Fruit fly (Drosophila melanogaster): ENCODE data around the gene yata.

Gene yata

DNA sequence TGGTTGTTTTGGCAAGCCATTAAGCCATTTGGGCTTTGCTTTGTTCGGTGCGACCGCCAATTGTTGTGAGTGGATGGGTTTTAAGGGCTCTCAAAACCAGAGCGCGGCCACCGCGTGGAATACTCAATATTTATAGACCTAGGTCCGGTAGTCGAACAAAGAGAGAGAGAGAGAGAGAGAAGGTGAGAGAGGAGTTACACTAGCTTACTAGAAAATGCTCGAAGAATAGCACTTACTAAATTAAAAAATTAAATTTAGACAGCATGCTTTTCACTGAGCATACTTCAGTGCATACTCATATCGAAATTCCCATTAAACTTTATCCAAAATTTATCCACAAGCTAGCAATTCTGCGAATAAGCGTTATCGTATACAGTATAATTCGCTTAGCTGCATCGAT is 11.0 kb downstream of the yata start:
- TF ChIP-seq CG17801 (GFP tag; optimal IDR thresholded peaks at IDR 0.05; ENCODE audit: partially characterized antibody), result no peak

DNA sequence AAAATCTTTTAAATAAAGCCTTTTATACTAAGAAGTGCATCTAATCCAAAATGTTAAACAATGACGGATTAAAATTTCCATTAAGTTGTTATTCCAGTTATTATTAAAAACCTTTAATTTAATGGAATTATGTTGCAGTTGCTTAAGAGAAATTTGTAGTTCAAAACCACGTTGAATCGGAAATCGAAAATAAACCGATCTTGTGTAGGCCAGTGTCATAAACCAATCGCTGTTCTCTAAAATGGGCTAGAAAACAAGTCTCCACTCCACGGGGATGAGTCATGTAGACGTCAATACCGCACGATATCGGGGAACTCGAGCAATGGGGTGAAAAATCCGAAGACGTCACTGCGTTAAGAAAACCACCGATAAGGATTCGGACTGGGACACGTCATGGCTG is 12.6 kb downstream of the yata start:
- TF ChIP-seq CG17801 (GFP tag; optimal IDR thresholded peaks at IDR 0.05; ENCODE audit: partially characterized antibody), result no peak

- no peak for TF ChIP-seq CG17801 (GFP tag; optimal IDR thresholded peaks at IDR 0.05; ENCODE audit: partially characterized antibody)
These were observed 13.3 kb downstream of the yata start for dm6 chr3R:29762297-29762696.

dm6 chr3R:29763154-29763553 is 14.1 kb downstream of the yata start:
- TF ChIP-seq CG17801 (GFP tag; optimal IDR thresholded peaks at IDR 0.05; ENCODE audit: partially characterized antibody), result peak; percentile 52

dm6 chr3R:29763804-29764203 is 14.8 kb downstream of the yata start:
- no peak for TF ChIP-seq CG17801 (GFP tag; optimal IDR thresholded peaks at IDR 0.05; ENCODE audit: partially characterized antibody)

DNA sequence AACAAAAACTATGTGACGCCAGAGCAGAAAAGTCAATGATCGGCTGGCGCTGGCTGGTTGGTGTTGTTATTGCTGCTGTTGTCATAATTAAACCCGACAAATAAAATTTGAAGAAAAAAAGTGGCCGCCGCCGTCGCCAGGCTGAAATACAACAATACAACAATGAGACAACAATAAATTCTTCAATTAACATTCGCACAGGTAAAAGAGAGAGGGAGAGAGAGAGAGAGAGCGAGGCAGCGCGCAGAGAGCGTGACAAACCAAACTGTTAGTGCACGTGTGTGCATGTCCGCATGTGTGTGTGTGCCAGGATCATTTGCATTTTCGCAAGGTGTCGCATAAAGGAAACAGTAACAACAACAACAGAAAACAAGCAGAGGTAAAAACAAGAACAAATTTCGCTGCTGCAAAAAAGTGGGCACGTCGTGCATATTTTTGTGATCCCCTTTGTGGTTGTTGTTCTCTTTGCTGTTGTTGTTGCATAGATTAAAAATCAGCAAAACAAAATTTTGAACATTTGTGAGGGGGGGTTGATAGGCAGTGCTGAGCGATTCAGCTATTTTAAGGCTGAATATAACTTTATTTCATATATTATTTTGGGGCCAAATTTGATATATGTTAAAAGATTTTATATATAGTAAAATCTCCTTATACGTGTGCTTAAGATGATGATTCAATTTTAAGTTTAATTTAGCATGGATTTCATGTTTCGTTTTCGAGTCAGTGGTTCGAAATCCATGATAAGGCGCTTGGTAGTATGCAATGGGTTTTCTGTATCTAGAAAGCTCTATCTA is 15.4 kb downstream of the yata start:
- TF ChIP-seq CG17801 (GFP tag; optimal IDR thresholded peaks at IDR 0.05; ENCODE audit: partially characterized antibody), result no peak

DNA sequence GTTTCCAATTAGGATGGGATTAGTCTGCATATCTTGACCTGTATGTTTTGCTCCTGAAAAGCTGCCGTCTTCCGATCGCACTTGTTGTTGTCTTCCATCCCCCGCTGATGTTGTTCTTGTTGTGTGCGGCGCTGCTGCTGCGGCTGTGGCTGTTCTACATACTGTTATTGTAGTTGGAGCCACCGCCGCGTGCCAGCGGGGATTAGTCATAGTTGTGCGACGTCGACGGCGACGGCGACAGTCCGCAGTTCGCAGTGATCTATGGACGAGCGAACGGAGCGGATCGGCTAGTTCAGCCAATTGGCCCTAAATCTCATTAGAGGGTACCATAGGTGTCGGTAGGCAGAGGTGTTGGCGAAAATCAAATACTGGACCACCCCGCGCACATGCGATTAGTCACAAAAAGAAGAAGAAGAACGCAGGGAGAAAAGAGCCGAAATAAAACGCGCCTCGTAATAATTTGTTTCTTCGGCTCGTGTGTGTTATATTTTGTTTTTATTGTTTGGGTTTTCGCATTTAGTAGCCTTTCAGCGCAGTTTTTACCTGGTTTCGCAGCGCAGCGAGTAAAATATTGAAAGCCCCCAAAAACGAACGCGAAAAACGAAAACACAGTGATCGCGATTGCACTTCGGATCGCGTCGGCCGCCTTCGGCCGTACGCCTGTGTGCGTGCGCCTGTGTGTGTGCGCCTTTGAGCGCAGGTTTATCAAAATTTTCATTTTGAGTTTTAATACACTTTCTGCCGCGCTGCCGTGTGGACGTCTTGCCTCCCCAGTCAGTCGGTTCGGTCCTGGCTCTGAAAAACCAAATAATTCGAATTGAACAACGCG is 16.5 kb downstream of the yata start, which contains the start of gene kay:
Gene kay, plus strand, starts transcription at position 729 of the 829 bp plus-strand sequence.
- TF ChIP-seq CG17801 (GFP tag; optimal IDR thresholded peaks at IDR 0.05; ENCODE audit: partially characterized antibody), result no peak

DNA sequence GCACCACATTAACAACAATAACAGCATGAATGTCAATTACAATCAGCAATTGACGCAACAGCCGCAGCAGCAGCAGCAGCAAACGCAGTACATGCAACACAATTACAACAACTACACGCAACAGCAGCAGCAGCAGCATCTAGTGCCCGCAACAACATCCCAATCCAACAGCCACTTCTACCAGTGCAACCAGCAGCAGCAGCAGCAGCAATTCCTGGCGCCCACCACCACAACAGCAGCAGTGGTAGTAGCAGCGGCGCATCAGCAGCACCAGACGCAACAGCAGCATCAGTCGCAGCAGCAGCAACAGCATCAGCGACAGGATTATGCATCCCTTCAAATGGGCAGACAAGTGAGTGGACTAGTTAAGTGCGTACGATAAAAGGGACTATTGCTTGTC is 18.2 kb downstream of the yata start:
- TF ChIP-seq CG17801 (GFP tag; optimal IDR thresholded peaks at IDR 0.05; ENCODE audit: partially characterized antibody), result no peak

- TF ChIP-seq CG17801 (GFP tag; optimal IDR thresholded peaks at IDR 0.05; ENCODE audit: partially characterized antibody), result no peak
These were observed 21.9 kb downstream of the yata start for dm6 chr3R:29770930-29771329.

- TF ChIP-seq CG17801 (GFP tag; optimal IDR thresholded peaks at IDR 0.05; ENCODE audit: partially characterized antibody), result no peak
These were observed 22.6 kb downstream of the yata start for dm6 chr3R:29771645-29772089.

DNA sequence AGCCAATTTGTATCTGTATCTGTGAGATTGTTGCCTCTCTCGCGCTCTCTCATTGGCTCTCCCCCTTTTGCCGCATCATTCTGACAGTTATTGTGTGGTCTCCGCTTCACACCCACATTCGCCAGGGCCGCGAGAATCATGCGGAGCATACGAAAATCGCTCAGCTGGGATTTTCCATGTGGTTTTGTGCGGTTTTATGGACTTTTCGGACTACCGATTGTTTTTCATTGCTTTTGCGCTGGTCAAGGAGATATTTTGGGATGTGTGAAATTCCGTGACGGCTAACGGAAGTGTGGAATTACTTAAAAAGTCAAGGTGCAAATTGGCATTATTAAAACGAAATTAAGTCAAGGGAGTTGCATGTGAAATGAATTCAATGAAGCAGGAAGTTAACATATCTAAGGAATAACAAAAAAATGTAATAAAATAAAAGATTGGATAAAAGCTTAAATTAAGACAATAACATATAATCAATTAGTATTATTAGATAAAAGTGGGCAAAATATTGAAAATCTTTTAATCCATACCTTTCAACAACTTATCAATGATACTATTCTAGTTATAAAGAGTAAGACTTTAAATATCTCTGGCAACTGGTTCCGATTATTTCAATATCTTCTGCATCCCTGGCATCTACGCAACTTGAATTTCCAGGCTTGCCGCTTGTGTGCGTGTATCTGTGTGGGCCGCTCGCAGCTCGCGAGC is 23.2 kb downstream of the yata start:
- TF ChIP-seq CG17801 (GFP tag; optimal IDR thresholded peaks at IDR 0.05; ENCODE audit: partially characterized antibody), result no peak

- TF ChIP-seq CG17801 (GFP tag; optimal IDR thresholded peaks at IDR 0.05; ENCODE audit: partially characterized antibody), result peak; percentile 52
These were observed 23.8 kb downstream of the yata start for dm6 chr3R:29772795-29773331.

DNA sequence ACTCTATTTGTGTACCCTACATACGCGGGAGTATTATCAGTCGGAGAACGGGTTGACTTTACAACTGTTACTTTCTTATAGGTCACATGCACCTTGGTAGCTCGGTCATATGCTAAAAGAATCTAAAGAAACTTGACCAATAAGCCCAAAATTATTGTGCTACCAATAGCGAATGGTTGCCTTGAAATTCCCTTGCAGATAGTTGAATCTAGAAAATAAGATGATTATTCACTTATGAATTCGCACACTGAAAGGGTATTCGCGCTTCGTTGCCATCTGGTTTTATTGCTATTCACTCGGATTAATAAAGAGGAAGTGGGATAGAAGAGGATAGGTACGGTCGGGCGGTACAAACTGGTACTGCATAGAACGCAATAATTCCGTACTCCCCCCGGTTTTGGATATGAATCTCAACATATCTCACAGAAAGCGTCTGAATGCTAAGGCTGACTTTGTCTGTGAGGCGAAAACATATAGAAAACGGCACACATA is 24.9 kb downstream of the yata start:
- peak; percentile 69 for TF ChIP-seq CG17801 (GFP tag; optimal IDR thresholded peaks at IDR 0.05; ENCODE audit: partially characterized antibody)

DNA sequence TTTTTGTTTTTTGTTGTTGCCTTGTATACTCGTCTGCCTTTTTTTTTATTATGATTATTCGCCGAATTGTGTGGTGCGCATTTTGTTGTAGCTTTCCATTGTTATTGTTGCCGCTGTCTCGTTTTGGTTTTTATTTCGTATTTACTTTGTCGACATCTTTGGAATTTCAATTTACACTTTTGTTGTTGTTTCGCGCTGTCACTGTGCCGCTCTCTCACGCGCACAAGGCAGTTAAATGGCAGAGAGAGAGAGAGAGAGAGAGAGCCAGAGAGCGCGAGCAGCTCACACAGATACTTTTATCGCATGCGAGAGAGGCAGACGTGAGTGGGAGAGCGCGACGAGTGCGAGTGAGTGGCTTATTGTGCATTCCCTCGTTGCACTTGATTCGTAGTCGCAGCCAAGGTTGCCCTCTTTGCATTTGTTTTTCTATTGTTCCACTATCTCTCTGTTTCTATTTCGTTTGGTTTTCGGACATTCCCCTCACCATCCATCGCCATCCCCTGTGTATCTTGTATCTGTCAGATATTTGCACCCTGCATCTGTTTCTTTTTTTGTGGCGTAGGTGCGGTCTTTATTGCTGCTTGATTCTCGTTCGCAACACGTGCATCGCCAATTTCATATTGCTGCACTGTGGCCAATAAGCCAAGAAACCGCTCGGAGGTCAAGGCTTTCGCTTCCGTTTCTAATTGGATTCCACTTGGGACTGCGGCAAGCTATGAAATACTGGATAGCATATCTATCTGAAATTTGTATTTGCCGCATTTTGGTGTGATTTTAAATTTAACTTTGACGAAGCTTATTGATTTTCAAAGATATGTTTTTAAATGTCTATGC is 25.6 kb downstream of the yata start:
- TF ChIP-seq CG17801 (GFP tag; optimal IDR thresholded peaks at IDR 0.05; ENCODE audit: partially characterized antibody), result peak; percentile 11
